Fruit fly (Drosophila melanogaster) S2 (cell line): ENCODE results near the gene CG5758.

ENCODE experiments used
- CG8478 ChIP-seq: fragments of >200 bp; optimal IDR thresholded peaks from 2 replicates; lab custom pipeline; 2018
- CTCF ChIP-seq, 2 experiments: fragments of >200 bp; optimal IDR thresholded peaks; 2 replicates each; lab custom pipeline; 2018

Gene CG5758

dm6 chr2L:18119643-18120042 is at the start of gene CG5758:
Gene CG5758, plus strand, starts transcription at chr2L:18119995.
- TF ChIP-seq CTCF (optimal IDR thresholded peaks at IDR 0.05; lab: Kevin White, UChicago), result no peak
- TF ChIP-seq CG8478 (lab: Kevin White, UChicago), result no peak

- TF ChIP-seq CTCF (optimal IDR thresholded peaks at IDR 0.05; lab: Kevin White, UChicago) (no peak), CG8478 (lab: Kevin White, UChicago) (no peak)
Observed at dm6 chr2L:18077969-18078368, 41.8 kb upstream of the CG5758 start, which contains the start of gene Arr1. Gene Arr1, plus strand, starts transcription at chr2L:18078269.

- TF ChIP-seq CTCF (optimal IDR thresholded peaks at IDR 0.05; lab: Kevin White, UChicago) (no peak), CG8478 (lab: Kevin White, UChicago) (no peak)
Observed at dm6 chr2L:18081328-18081727, 38.5 kb upstream of the CG5758 start, which contains the start of gene ninaD. Gene ninaD, plus strand, starts transcription at chr2L:18081628.

- TF ChIP-seq CTCF (optimal IDR thresholded peaks at IDR 0.05; lab: Kevin White, UChicago) (no peak), CG8478 (lab: Kevin White, UChicago) (no peak)
Observed at dm6 chr2L:18083956-18084355, 35.8 kb upstream of the CG5758 start, which contains the start of gene CG31741. Gene CG31741, plus strand, starts transcription at chr2L:18084256.

dm6 chr2L:18091705-18092104 is 28.1 kb upstream of the CG5758 start:
- TF ChIP-seq CTCF (optimal IDR thresholded peaks at IDR 0.05; lab: Kevin White, UChicago) (no peak), CG8478 (lab: Kevin White, UChicago) (no peak)

- TF ChIP-seq CG8478 (lab: Kevin White, UChicago) (no peak), CTCF (optimal IDR thresholded peaks at IDR 0.05; lab: Kevin White, UChicago) (no peak)
Observed at dm6 chr2L:18092156-18092555, 27.6 kb upstream of the CG5758 start, which contains the start of gene CG15153. Gene CG15153, minus strand, starts transcription at chr2L:18092256.

- TF ChIP-seq CG8478 (lab: Kevin White, UChicago) (no peak), CTCF (optimal IDR thresholded peaks at IDR 0.05; lab: Kevin White, UChicago) (no peak)
Observed at dm6 chr2L:18096268-18096667, 23.5 kb upstream of the CG5758 start, which contains the start of gene Slc25A46b. Gene Slc25A46b, plus strand, starts transcription at chr2L:18096568.

- TF ChIP-seq CG8478 (lab: Kevin White, UChicago) (no peak), CTCF (optimal IDR thresholded peaks at IDR 0.05; lab: Kevin White, UChicago) (no peak)
Observed at dm6 chr2L:18112435-18112834, 7.4 kb upstream of the CG5758 start.

dm6 chr2L:18113079-18113478 is 6.7 kb upstream of the CG5758 start, which contains the start of gene CG44476:
Gene CG44476, minus strand, starts transcription at chr2L:18113179.
- TF ChIP-seq CTCF (optimal IDR thresholded peaks at IDR 0.05; lab: Kevin White, UChicago), result no peak
- no peak for TF ChIP-seq CG8478 (lab: Kevin White, UChicago)

dm6 chr2L:18114176-18114703 is 5.6 kb upstream of the CG5758 start, which contains the start of gene CG15152:
Gene CG15152, plus strand, starts transcription at chr2L:18114547.
- TF ChIP-seq CG8478 (lab: Kevin White, UChicago) (no peak), CTCF (optimal IDR thresholded peaks at IDR 0.05; lab: Kevin White, UChicago) (no peak)

dm6 chr2L:18115104-18115503 is 4.7 kb upstream of the CG5758 start:
- TF ChIP-seq CTCF (optimal IDR thresholded peaks at IDR 0.05; lab: Kevin White, UChicago), result no peak
- TF ChIP-seq CG8478 (lab: Kevin White, UChicago), result no peak

- TF ChIP-seq CTCF (optimal IDR thresholded peaks at IDR 0.05; lab: Kevin White, UChicago), result no peak
- TF ChIP-seq CG8478 (lab: Kevin White, UChicago), result no peak
Observed at dm6 chr2L:18121367-18122230, 1.8 kb downstream of the CG5758 start.

dm6 chr2L:18122231-18122551 is 2.4 kb downstream of the CG5758 start:
- TF ChIP-seq CG8478 (lab: Kevin White, UChicago) (no peak), CTCF (optimal IDR thresholded peaks at IDR 0.05; lab: Kevin White, UChicago) (no peak)

dm6 chr2L:18122920-18123319 is 3.1 kb downstream of the CG5758 start:
- TF ChIP-seq CG8478 (lab: Kevin White, UChicago) (no peak), CTCF (optimal IDR thresholded peaks at IDR 0.05; lab: Kevin White, UChicago) (no peak)

dm6 chr2L:18125649-18126048 is 5.9 kb downstream of the CG5758 start, which contains the start of gene Grl36b:
Gene Grl36b, minus strand, starts transcription at chr2L:18125749.
- TF ChIP-seq CG8478 (lab: Kevin White, UChicago) (no peak), CTCF (optimal IDR thresholded peaks at IDR 0.05; lab: Kevin White, UChicago) (no peak)
